Worm (Caenorhabditis elegans): Measurements from ENCODE around the gene clec-213.

The clec-213 gene

ce11 chrV:7649963-7650362 lies 45.0 kb downstream of the clec-213 start:
- TF ChIP-seq unc-62 (GFP tag; optimal IDR thresholded peaks at IDR 0.05) = no peak

ce11 chrV:7651757-7652156 lies 46.8 kb downstream of the clec-213 start, which contains the start of gene srh-234:
srh-234 (minus strand) TSS chrV:7651857.
- TF ChIP-seq unc-62 (GFP tag; optimal IDR thresholded peaks at IDR 0.05) = no peak

ce11 chrV:7653567-7653966 lies 48.6 kb downstream of the clec-213 start, which contains the start of gene srh-200:
srh-200 (minus strand) TSS chrV:7653667.
- no peak for TF ChIP-seq unc-62 (GFP tag; optimal IDR thresholded peaks at IDR 0.05)
